Fruit fly (Drosophila melanogaster): ENCODE results near the gene CIA30.
A peak's percentile ranks its signal among the peaks of the same experiment; 100 is the strongest.

CIA30 gene

DNA sequence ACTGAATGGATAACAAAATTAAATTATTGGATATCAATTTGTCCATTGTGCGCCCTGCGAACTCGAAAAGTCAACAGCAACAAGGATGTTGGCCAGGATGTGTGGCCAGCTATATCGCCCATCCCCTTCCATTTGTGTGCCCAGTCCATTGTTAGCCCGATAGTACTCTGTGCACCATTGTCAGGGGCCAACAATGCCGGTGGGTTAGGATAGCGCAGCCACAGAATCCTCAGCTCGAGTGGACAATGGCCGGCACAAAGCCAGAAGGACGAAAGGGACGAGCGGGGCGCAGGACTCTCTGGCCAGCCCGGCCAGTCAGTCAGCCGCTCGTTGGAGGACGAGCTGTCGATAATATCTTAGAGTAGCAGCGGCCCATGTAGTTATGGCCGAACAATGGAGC is 38.9 kb upstream of the CIA30 start:
- TF ChIP-seq dsf (GFP tag; optimal IDR thresholded peaks at IDR 0.05; ENCODE audit: borderline replicate concordance), result no peak
- no peak for TF ChIP-seq brk (GFP tag; optimal IDR thresholded peaks at IDR 0.05)
- TF ChIP-seq GATAd (GFP tag; optimal IDR thresholded peaks at IDR 0.05), result no peak
- TF ChIP-seq woc (GFP tag; optimal IDR thresholded peaks at IDR 0.05), result no peak

DNA sequence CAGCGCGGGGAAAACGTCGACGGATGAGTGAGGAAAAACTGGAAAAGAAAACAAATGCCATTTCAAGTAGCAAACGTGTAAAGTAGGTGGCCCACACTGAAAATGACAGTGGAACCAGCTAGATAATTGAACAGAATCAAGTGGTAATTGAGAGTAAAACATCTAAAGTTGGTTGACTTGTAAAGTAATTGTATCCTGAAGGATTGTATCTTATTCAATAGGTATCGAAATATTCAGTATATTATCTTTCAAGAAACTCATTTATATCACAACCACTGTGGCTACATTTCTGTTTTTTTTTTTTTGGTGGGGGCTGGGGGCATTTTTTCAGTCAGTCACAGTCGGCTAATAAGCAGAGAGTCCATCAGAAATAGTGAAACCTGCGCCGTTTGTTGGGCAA is 37.5 kb upstream of the CIA30 start:
- TF ChIP-seq fru (GFP tag; optimal IDR thresholded peaks at IDR 0.05), result no peak

- TF ChIP-seq dsf (GFP tag; optimal IDR thresholded peaks at IDR 0.05; ENCODE audit: borderline replicate concordance) (no peak), HLH106 (tag; optimal IDR thresholded peaks at IDR 0.05) (no peak), tai (GFP tag; optimal IDR thresholded peaks at IDR 0.05) (no peak), psq (GFP tag; optimal IDR thresholded peaks at IDR 0.05) (no peak), Hr83 (GFP tag; optimal IDR thresholded peaks at IDR 0.05; ENCODE audit: poor library complexity, severe bottlenecking) (no peak), h (GFP tag; optimal IDR thresholded peaks at IDR 0.05) (no peak), rgr (GFP tag; optimal IDR thresholded peaks at IDR 0.05) (no peak), brk (GFP tag; optimal IDR thresholded peaks at IDR 0.05) (no peak), lola (GFP tag; optimal IDR thresholded peaks at IDR 0.05) (no peak), CG9705 (GFP tag; optimal IDR thresholded peaks at IDR 0.05) (no peak), Hnf4 (GFP tag; optimal IDR thresholded peaks at IDR 0.05) (no peak), jim (GFP tag; optimal IDR thresholded peaks at IDR 0.05) (no peak), Dfd (GFP tag; optimal IDR thresholded peaks at IDR 0.05) (no peak), Dif (GFP tag; optimal IDR thresholded peaks at IDR 0.05; ENCODE audit: partially characterized antibody) (no peak), CrebA (GFP tag; optimal IDR thresholded peaks at IDR 0.05; ENCODE audit: borderline replicate concordance) (no peak), Jra (GFP tag; optimal IDR thresholded peaks at IDR 0.05) (no peak)
Observed at dm6 chr3R:29701739-29702138, 35.0 kb upstream of the CIA30 start.

DNA sequence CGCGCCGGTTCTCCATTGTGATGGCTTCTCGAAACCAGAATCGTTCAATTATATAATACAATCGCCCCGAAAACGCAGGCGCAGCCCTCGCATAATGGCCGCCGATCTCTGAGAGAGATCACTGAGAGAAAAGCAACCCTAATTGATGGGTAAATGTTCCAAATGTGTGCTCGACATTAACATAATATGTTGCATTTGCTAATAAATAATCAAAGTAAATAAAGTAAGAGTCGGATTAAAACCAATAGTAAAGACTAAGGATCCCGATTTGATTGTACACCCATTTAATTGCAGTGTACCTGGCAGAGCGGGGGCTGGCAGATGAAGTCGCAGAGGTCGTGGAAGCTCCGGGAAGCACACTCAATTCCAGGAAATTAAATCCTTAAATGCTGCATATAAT is 32.2 kb upstream of the CIA30 start:
- TF ChIP-seq HLH106 (tag; optimal IDR thresholded peaks at IDR 0.05) (peak; percentile 45), lola (GFP tag; optimal IDR thresholded peaks at IDR 0.05) (no peak), Mio (GFP tag; optimal IDR thresholded peaks at IDR 0.05) (no peak), h (GFP tag; optimal IDR thresholded peaks at IDR 0.05) (peak; percentile 61), fru (GFP tag; optimal IDR thresholded peaks at IDR 0.05) (peak; percentile 47), br (GFP tag; optimal IDR thresholded peaks at IDR 0.05) (peak; percentile 30), ey (GFP tag; optimal IDR thresholded peaks at IDR 0.05) (peak; percentile 34), foxo (GFP tag; optimal IDR thresholded peaks at IDR 0.05) (peak in 1 of 2 experiments; percentile 50), Dfd (GFP tag; optimal IDR thresholded peaks at IDR 0.05) (no peak)

DNA sequence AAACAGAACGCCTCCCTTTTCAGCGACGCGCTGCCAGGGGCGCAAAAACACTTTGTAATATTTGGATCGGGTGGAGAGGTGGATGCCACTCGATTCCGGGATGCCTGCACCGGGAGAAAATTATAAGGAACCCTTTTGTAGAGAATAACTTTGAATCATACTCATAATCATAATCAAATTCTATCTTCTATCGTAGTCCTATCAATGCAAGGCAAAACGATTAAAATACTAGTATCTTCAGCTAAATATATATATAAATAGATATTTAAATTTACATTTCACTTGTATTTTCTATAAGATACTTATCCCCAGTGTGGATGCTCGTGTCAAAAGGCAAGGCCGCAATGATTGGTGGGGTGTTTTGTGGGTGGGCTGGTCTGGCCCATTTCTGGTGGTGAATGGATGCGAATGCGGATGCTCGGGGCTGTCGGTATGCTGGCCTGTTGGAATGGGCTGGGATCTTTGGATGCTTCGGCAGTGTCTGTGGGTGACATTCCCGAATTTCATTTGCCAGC is 30.9 kb upstream of the CIA30 start:
- TF ChIP-seq foxo (GFP tag; optimal IDR thresholded peaks at IDR 0.05), result peak in 1 of 2 experiments; percentile 6
- TF ChIP-seq sv (GFP tag; optimal IDR thresholded peaks at IDR 0.05), result no peak

DNA sequence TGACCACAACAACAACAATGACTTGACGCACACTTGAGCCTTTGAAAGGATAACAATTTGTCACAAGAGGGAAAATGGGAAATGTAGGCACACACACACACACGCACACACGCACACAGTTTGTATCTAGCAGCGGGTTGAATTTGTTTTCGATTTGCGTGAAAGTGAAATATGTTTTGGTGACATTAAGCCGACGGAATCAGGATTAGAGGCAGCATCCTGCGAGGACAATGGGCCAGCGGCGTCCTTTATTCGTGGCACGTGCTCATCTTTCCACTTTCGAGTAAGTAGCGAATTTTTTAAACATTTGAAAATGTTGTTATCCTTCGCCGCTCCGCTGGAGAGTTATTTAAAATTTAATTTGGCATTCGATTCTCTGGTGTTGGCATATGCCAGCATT is 29.5 kb upstream of the CIA30 start:
- TF ChIP-seq usp (GFP tag; optimal IDR thresholded peaks at IDR 0.05) (no peak), foxo (GFP tag; optimal IDR thresholded peaks at IDR 0.05) (no peak), Rel (GFP tag; optimal IDR thresholded peaks at IDR 0.05) (no peak), Rel (tag; optimal IDR thresholded peaks at IDR 0.05) (no peak), dl (GFP tag; optimal IDR thresholded peaks at IDR 0.05; ENCODE audit: insufficient read depth in 1 of 2, partially characterized antibody in 2 of 2) (no peak), CG9705 (GFP tag; optimal IDR thresholded peaks at IDR 0.05) (no peak), OdsH (GFP tag; optimal IDR thresholded peaks at IDR 0.05) (no peak), woc (GFP tag; optimal IDR thresholded peaks at IDR 0.05) (no peak), Sp1 (GFP tag; optimal IDR thresholded peaks at IDR 0.05) (no peak)

Data from whole organism, wandering third instar larva.